Fruit fly (Drosophila melanogaster) whole organism, adult: ENCODE data around the gene CG11034.

ENCODE experiments used
- CG11617 ChIP-seq: fragments of 200-800 bp; sonication (Bioruptor generic); optimal IDR thresholded peaks from 2 replicates; lab custom pipeline; 2017; ENCODE audit warnings: mild to moderate bottlenecking, missing biosample characterization, missing genetic modification reagents, missing genetic modification characterization
- CG12768 ChIP-seq: fragments of 200-800 bp; sonication (Bioruptor generic); optimal IDR thresholded peaks from 2 replicates; lab custom pipeline; 2017; ENCODE audit warnings: missing biosample characterization, missing genetic modification characterization, mild to moderate bottlenecking, moderate library complexity, missing genetic modification reagents
- CG14711 ChIP-seq: fragments of 200-800 bp; sonication (Bioruptor generic); optimal IDR thresholded peaks from 2 replicates; lab custom pipeline; 2018; ENCODE audit warnings: missing biosample characterization, mild to moderate bottlenecking, missing genetic modification characterization, moderate library complexity
- CG1620 ChIP-seq: fragments of 200-800 bp; sonication (Bioruptor generic); optimal IDR thresholded peaks from 2 replicates; lab custom pipeline; 2016; ENCODE audit warnings: missing biosample characterization, missing genetic modification characterization
- CG33017 ChIP-seq: fragments of 200-800 bp; sonication (Bioruptor generic); optimal IDR thresholded peaks from 2 replicates; lab custom pipeline; 2018; ENCODE audit warnings: missing biosample characterization, mild to moderate bottlenecking, missing genetic modification characterization, moderate library complexity
- CG5204 ChIP-seq: fragments of 200-800 bp; sonication (Bioruptor generic); optimal IDR thresholded peaks from 2 replicates; lab custom pipeline; 2016; ENCODE audit warnings: missing biosample characterization, missing genetic modification characterization
- CG7045 ChIP-seq: fragments of 200-800 bp; sonication (Bioruptor generic); optimal IDR thresholded peaks from 2 replicates; lab custom pipeline; 2017; ENCODE audit warnings: missing biosample characterization, mild to moderate bottlenecking, missing genetic modification characterization
- CG7101 ChIP-seq: fragments of 200-800 bp; sonication (Bioruptor generic); optimal IDR thresholded peaks from 2 replicates; lab custom pipeline; 2018; ENCODE audit warnings: missing biosample characterization, mild to moderate bottlenecking, missing genetic modification characterization, moderate library complexity
- Clk ChIP-seq: fragments of 200-800 bp; sonication (Bioruptor generic); optimal IDR thresholded peaks from 2 replicates; lab custom pipeline; 2017; ENCODE audit warnings: missing biosample characterization, missing genetic modification characterization
- Crg-1 ChIP-seq: fragments of 200-800 bp; sonication (Bioruptor generic); optimal IDR thresholded peaks from 2 replicates; lab custom pipeline; 2016; ENCODE audit warnings: missing biosample characterization, missing genetic modification characterization
- Hr96 ChIP-seq: fragments of 200-800 bp; sonication (Bioruptor generic); optimal IDR thresholded peaks from 2 replicates; lab custom pipeline; 2016; ENCODE audit warnings: missing biosample characterization, missing genetic modification characterization
- Mnt ChIP-seq: fragments of 200-800 bp; sonication (Bioruptor generic); optimal IDR thresholded peaks from 2 replicates; lab custom pipeline; 2016; ENCODE audit warnings: missing biosample characterization, mild to moderate bottlenecking, missing genetic modification characterization
- bab1 ChIP-seq: fragments of 200-800 bp; sonication (Bioruptor generic); optimal IDR thresholded peaks from 3 replicates; lab custom pipeline; 2019; ENCODE audit warnings: missing biosample characterization, mild to moderate bottlenecking, missing genetic modification characterization, moderate library complexity
- cic ChIP-seq: fragments of 200-800 bp; sonication (Bioruptor generic); optimal IDR thresholded peaks from 2 replicates; lab custom pipeline; 2017; ENCODE audit warnings: missing biosample characterization, mild to moderate bottlenecking, missing genetic modification characterization, moderate library complexity
- cnc ChIP-seq, 2 experiments: fragments of >200 bp; optimal IDR thresholded peaks; 2 replicates each; lab custom pipeline; 2017
- kay ChIP-seq: fragments of 200-800 bp; sonication (Bioruptor generic); peaks from one replicate; lab custom pipeline; 2016; ENCODE audit warnings: missing biosample characterization, missing genetic modification characterization, borderline replicate concordance
- ovo ChIP-seq: fragments of 200-800 bp; sonication (Bioruptor generic); optimal IDR thresholded peaks from 2 replicates; lab custom pipeline; 2016; ENCODE audit warnings: missing biosample characterization, missing genetic modification characterization
- pad ChIP-seq: fragments of 200-800 bp; sonication (Bioruptor generic); optimal IDR thresholded peaks from 3 replicates; lab custom pipeline; 2017; ENCODE audit warnings: missing biosample characterization, missing genetic modification characterization, mild to moderate bottlenecking, moderate library complexity, missing genetic modification reagents
- tj ChIP-seq: fragments of 200-800 bp; sonication (Bioruptor generic); optimal IDR thresholded peaks from 3 replicates; lab custom pipeline; 2017; ENCODE audit warnings: missing biosample characterization, mild to moderate bottlenecking, missing genetic modification characterization, moderate library complexity
- toe ChIP-seq: fragments of 200-800 bp; sonication (Bioruptor generic); optimal IDR thresholded peaks from 2 replicates; lab custom pipeline; 2016; ENCODE audit warnings: missing biosample characterization, missing genetic modification characterization

Gene CG11034

DNA sequence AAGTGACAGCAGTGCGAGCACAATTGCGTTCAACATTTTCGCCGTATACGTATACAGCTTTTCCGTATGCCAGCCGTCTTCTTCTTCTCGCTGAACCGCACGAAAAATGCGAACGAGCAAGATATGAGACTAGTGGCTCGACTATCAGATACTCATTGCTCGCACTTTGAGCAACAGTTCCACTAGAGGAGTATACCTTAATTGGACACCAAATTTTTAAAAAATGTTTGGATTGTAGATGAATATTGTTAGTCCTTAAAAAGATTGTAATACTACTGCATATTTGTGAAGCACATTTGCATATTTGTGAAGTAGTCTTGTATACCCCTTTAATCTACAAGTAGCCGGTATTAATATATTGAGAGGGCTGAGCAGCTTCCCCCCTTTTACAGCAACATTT, 27.0 kb upstream of the CG11034 start:
- TF ChIP-seq cic, result no peak
- no peak for TF ChIP-seq CG5204 (GFP tag; lab: Kevin White, UChicago)
- no peak for TF ChIP-seq Hr96
- TF ChIP-seq kay (GFP tag; lab: Kevin White, UChicago), result no peak
- TF ChIP-seq CG1620, result no peak
- no peak for TF ChIP-seq toe
- TF ChIP-seq CG11617 (GFP tag; lab: Kevin White, UChicago), result no peak
- TF ChIP-seq CG14711 (tag; lab: Kevin White, UChicago), result no peak
- TF ChIP-seq CG7045 (GFP tag; lab: Kevin White, UChicago), result no peak
- TF ChIP-seq CG7101 (tag; lab: Kevin White, UChicago), result no peak
- no peak for TF ChIP-seq ovo (GFP tag; lab: Kevin White, UChicago)

DNA sequence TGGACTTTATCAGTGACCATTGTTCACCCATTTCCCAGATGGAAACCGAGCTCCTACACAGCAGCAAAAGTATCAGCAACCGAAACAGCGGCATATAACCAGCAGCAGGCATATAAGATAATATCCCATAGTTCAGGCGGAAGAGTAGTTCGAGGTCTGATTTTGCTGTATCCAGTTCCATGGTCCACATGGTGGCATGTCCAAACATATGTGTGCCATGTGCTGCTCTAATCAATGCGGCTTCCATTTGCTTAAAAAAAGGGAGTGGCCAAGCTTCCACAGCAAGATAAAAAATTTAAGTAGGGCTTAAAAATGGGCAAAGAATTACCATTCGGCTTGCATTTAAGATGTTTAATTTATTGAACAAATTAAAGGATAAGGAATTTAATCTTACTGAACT, 24.5 kb upstream of the CG11034 start:
- TF ChIP-seq ovo (GFP tag; lab: Kevin White, UChicago) (no peak), Hr96 (no peak), kay (GFP tag; lab: Kevin White, UChicago) (no peak), CG5204 (GFP tag; lab: Kevin White, UChicago) (no peak), CG33017 (tag; lab: Kevin White, UChicago) (no peak), CG7045 (GFP tag; lab: Kevin White, UChicago) (no peak), cnc (optimal IDR thresholded peaks at IDR 0.05; lab: Kevin White, UChicago) (no peak), CG12768 (no peak), CG14711 (tag; lab: Kevin White, UChicago) (no peak), Crg-1 (GFP tag; lab: Kevin White, UChicago) (no peak), cic (no peak), bab1 (no peak), pad (GFP tag; lab: Kevin White, UChicago) (no peak), CG11617 (GFP tag; lab: Kevin White, UChicago) (no peak), tj (no peak), Clk (GFP tag; lab: Kevin White, UChicago) (no peak), Mnt (no peak), toe (no peak)

- TF ChIP-seq Crg-1 (GFP tag; lab: Kevin White, UChicago) (no peak), CG11617 (GFP tag; lab: Kevin White, UChicago) (no peak), CG14711 (tag; lab: Kevin White, UChicago) (no peak), cic (no peak), CG7101 (tag; lab: Kevin White, UChicago) (no peak), Hr96 (no peak), Clk (GFP tag; lab: Kevin White, UChicago) (no peak), kay (GFP tag; lab: Kevin White, UChicago) (no peak), CG33017 (tag; lab: Kevin White, UChicago) (no peak), CG5204 (GFP tag; lab: Kevin White, UChicago) (no peak), Mnt (no peak), bab1 (no peak), pad (GFP tag; lab: Kevin White, UChicago) (no peak), CG12768 (no peak), CG7045 (GFP tag; lab: Kevin White, UChicago) (no peak), cnc (optimal IDR thresholded peaks at IDR 0.05; lab: Kevin White, UChicago) (no peak)
Observed at dm6 chr2L:5781181-5781580, 24.0 kb upstream of the CG11034 start.

DNA sequence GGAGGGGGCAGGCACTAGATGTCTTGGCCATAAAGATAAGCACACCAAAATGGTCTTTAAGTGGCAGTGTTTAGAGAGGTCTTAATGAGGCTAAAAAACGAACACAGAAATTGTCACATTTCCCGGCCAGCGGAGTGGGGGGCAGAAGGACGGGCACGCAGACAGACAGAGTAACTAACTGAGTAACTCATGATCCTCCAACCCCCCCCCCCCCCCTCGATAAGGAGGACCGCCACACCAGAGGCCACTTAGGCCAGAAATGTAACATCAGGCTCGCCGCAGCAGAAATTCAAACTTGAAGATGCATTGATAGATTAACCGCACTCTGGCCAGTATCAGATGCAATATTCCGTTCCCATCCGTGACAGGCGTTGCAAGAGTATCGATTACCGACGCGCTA, 22.3 kb upstream of the CG11034 start:
- no peak for TF ChIP-seq CG5204 (GFP tag; lab: Kevin White, UChicago)
- TF ChIP-seq toe, result no peak
- no peak for TF ChIP-seq cic
- TF ChIP-seq CG1620, result no peak
- TF ChIP-seq Mnt, result no peak
- TF ChIP-seq Hr96, result no peak
- TF ChIP-seq Clk (GFP tag; lab: Kevin White, UChicago), result no peak
- no peak for TF ChIP-seq CG11617 (GFP tag; lab: Kevin White, UChicago)
- no peak for TF ChIP-seq bab1
- TF ChIP-seq tj, result no peak
- TF ChIP-seq kay (GFP tag; lab: Kevin White, UChicago), result no peak
- TF ChIP-seq CG33017 (tag; lab: Kevin White, UChicago), result no peak
- TF ChIP-seq pad (GFP tag; lab: Kevin White, UChicago), result no peak
- TF ChIP-seq CG7101 (tag; lab: Kevin White, UChicago), result no peak
- TF ChIP-seq CG14711 (tag; lab: Kevin White, UChicago), result no peak
- TF ChIP-seq Crg-1 (GFP tag; lab: Kevin White, UChicago), result no peak
- no peak for TF ChIP-seq ovo (GFP tag; lab: Kevin White, UChicago)
- TF ChIP-seq CG7045 (GFP tag; lab: Kevin White, UChicago), result no peak
- no peak for TF ChIP-seq CG12768
- TF ChIP-seq cnc (optimal IDR thresholded peaks at IDR 0.05; lab: Kevin White, UChicago), result no peak

- TF ChIP-seq pad (GFP tag; lab: Kevin White, UChicago) (no peak), CG7101 (tag; lab: Kevin White, UChicago) (no peak), Clk (GFP tag; lab: Kevin White, UChicago) (no peak), CG14711 (tag; lab: Kevin White, UChicago) (no peak), Mnt (no peak)
Observed at dm6 chr2L:5783731-5784130, 21.5 kb upstream of the CG11034 start, which contains the start of gene CG31913. Gene CG31913 (plus strand): TSS chr2L:5784031.

dm6 chr2L:5789268-5789667, 15.9 kb upstream of the CG11034 start:
- TF ChIP-seq Clk (GFP tag; lab: Kevin White, UChicago) (no peak), CG1620 (no peak), CG14711 (tag; lab: Kevin White, UChicago) (no peak), Crg-1 (GFP tag; lab: Kevin White, UChicago) (no peak), CG12768 (no peak), CG11617 (GFP tag; lab: Kevin White, UChicago) (no peak), CG7045 (GFP tag; lab: Kevin White, UChicago) (no peak), cic (no peak), ovo (GFP tag; lab: Kevin White, UChicago) (no peak), cnc (optimal IDR thresholded peaks at IDR 0.05; lab: Kevin White, UChicago) (no peak), bab1 (no peak), pad (GFP tag; lab: Kevin White, UChicago) (no peak), toe (no peak), CG7101 (tag; lab: Kevin White, UChicago) (no peak), Mnt (no peak)
